Worm (Caenorhabditis elegans): ENCODE data around the gene str-181.

- TF ChIP-seq nhr-77 (tag; optimal IDR thresholded peaks at IDR 0.05) = no peak
- no peak for TF ChIP-seq fkh-10 (GFP tag; optimal IDR thresholded peaks at IDR 0.05)
- TF ChIP-seq ama-1 (optimal IDR thresholded peaks at IDR 0.05) = no peak
- no peak for TF ChIP-seq ztf-11 (tag; optimal IDR thresholded peaks at IDR 0.05)
- no peak for TF ChIP-seq nhr-11 (tag; optimal IDR thresholded peaks at IDR 0.05)
- TF ChIP-seq tbx-2 (tag; optimal IDR thresholded peaks at IDR 0.05) = no peak
These were observed 33.1 kb upstream of the str-181 start, which contains the start of gene C15C8.6 for ce11 chrV:12751495-12752050.

All from whole organism, L3 larva.